Fruit fly (Drosophila melanogaster) whole organism, pupa: ENCODE results near the gene CG4768.

ENCODE experiments used
- CG4496 ChIP-seq: fragments of 200-800 bp; sonication (Bioruptor generic); IDR thresholded peaks from 3 replicates; pipeline ENCODE4 v1.3.6; 2022; ENCODE audit warnings: missing biosample characterization, missing genetic modification characterization
- EcR ChIP-seq: fragments of 200-800 bp; sonication (Bioruptor generic); optimal IDR thresholded peaks from 3 replicates; lab custom pipeline; 2019; ENCODE audit warnings: missing biosample characterization, missing genetic modification characterization, mild to moderate bottlenecking, moderate library complexity, missing genetic modification reagents

dm6 chrX:16836091-16836799, 44.3 kb downstream of the CG4768 start:
- TF ChIP-seq EcR (peak; percentile 65), CG4496 (GFP tag; lab: Robert Waterston, UW) (0 out of 3 replicates have a peak, but pooled peaks have one; percentile 22)
